Worm (Caenorhabditis elegans) whole organism, mixed stage, embryonic: ENCODE results near the gene Y69A2AR.32.

ENCODE experiments used
- M03D4.4 ChIP-seq: sonication (generic microtip); optimal IDR thresholded peaks from 2 replicates; lab custom pipeline; 2017; ENCODE audit warnings: mild to moderate bottlenecking, missing genetic modification characterization, missing compliant biosample characterization
- bed-3 ChIP-seq: fragments of 200-800 bp; sonication (Bioruptor generic); optimal IDR thresholded peaks from 3 replicates; lab custom pipeline; 2018; ENCODE audit warnings: mild to moderate bottlenecking, missing genetic modification characterization, moderate library complexity, missing compliant biosample characterization
- blmp-1 ChIP-seq: fragments of 150-350 bp; optimal IDR thresholded peaks from 2 replicates; lab custom pipeline; 2014; ENCODE audit warnings: missing biosample characterization, missing genetic modification characterization
- ceh-39 ChIP-seq: fragments of 150-350 bp; optimal IDR thresholded peaks from 2 replicates; lab custom pipeline; 2014; ENCODE audit warnings: missing biosample characterization, missing genetic modification characterization
- ceh-43 ChIP-seq: fragments of 200-800 bp; sonication (Bioruptor generic); optimal IDR thresholded peaks from 2 replicates; lab custom pipeline; 2018; ENCODE audit warnings: mild to moderate bottlenecking, missing genetic modification characterization, moderate library complexity, missing compliant biosample characterization
- ceh-83 ChIP-seq: fragments of 200-800 bp; sonication (Bioruptor generic); optimal IDR thresholded peaks from 2 replicates; lab custom pipeline; 2018; ENCODE audit warnings: mild to moderate bottlenecking, missing genetic modification characterization, missing compliant biosample characterization
- cnd-1 ChIP-seq: fragments of 200-800 bp; sonication (Bioruptor generic); optimal IDR thresholded peaks from 2 replicates; lab custom pipeline; 2018; ENCODE audit warnings: mild to moderate bottlenecking, missing genetic modification characterization, missing compliant biosample characterization
- drap-1 ChIP-seq: fragments of 200-800 bp; sonication (Bioruptor generic); optimal IDR thresholded peaks from 3 replicates; lab custom pipeline; 2018; ENCODE audit warnings: mild to moderate bottlenecking, missing genetic modification characterization, missing compliant biosample characterization
- elt-1 ChIP-seq: sonication (generic microtip); optimal IDR thresholded peaks from 2 replicates; lab custom pipeline; 2017; ENCODE audit warnings: missing genetic modification characterization, mild to moderate bottlenecking, missing compliant biosample characterization, antibody characterized with exemption, moderate library complexity, borderline replicate concordance; ENCODE audit not compliant: insufficient read depth
- elt-3 ChIP-seq: fragments of 150-350 bp; optimal IDR thresholded peaks from 2 replicates; lab custom pipeline; 2014; ENCODE audit warnings: missing biosample characterization, missing genetic modification characterization
- flh-1 ChIP-seq: fragments of 200-800 bp; sonication (Bioruptor generic); optimal IDR thresholded peaks from 2 replicates; lab custom pipeline; 2018; ENCODE audit warnings: mild to moderate bottlenecking, missing genetic modification characterization, moderate library complexity, missing compliant biosample characterization
- ham-2 ChIP-seq: fragments of 200-800 bp; sonication (Bioruptor generic); optimal IDR thresholded peaks from 2 replicates; lab custom pipeline; 2018; ENCODE audit warnings: mild to moderate bottlenecking, missing genetic modification characterization, missing compliant biosample characterization
- hlh-1 ChIP-seq: fragments of 150-350 bp; optimal IDR thresholded peaks from 2 replicates; lab custom pipeline; 2014; ENCODE audit warnings: missing biosample characterization, missing genetic modification reagents, missing genetic modification characterization
- lin-13 ChIP-seq: fragments of 150-350 bp; optimal IDR thresholded peaks from 2 replicates; lab custom pipeline; 2014; ENCODE audit warnings: missing biosample characterization, missing genetic modification characterization
- lin-32 ChIP-seq: fragments of 200-800 bp; sonication (Bioruptor generic); optimal IDR thresholded peaks from 2 replicates; lab custom pipeline; 2018; ENCODE audit warnings: mild to moderate bottlenecking, missing genetic modification characterization, missing compliant biosample characterization
- lsy-2 ChIP-seq: fragments of 150-350 bp; optimal IDR thresholded peaks from 2 replicates; lab custom pipeline; 2014; ENCODE audit warnings: missing biosample characterization, missing genetic modification characterization
- mab-5 ChIP-seq: fragments of 150-350 bp; optimal IDR thresholded peaks from 2 replicates; lab custom pipeline; 2014; ENCODE audit warnings: missing biosample characterization, missing genetic modification characterization
- mls-2 ChIP-seq: sonication (generic microtip); optimal IDR thresholded peaks from 2 replicates; lab custom pipeline; 2016; ENCODE audit warnings: mild to moderate bottlenecking, missing genetic modification characterization, moderate library complexity, missing compliant biosample characterization
- nhr-12 ChIP-seq: fragments of 150-350 bp; optimal IDR thresholded peaks from 2 replicates; lab custom pipeline; 2014; ENCODE audit warnings: missing biosample characterization, missing genetic modification characterization
- nhr-2 ChIP-seq: fragments of 150-350 bp; optimal IDR thresholded peaks from 2 replicates; lab custom pipeline; 2014; ENCODE audit warnings: missing biosample characterization, missing genetic modification characterization
- nhr-237 ChIP-seq: fragments of 150-350 bp; optimal IDR thresholded peaks from 2 replicates; lab custom pipeline; 2014; ENCODE audit warnings: missing biosample characterization, missing genetic modification characterization
- nhr-28 ChIP-seq: fragments of 150-350 bp; optimal IDR thresholded peaks from 2 replicates; lab custom pipeline; 2014; ENCODE audit warnings: missing biosample characterization, missing genetic modification characterization
- nhr-76 ChIP-seq: sonication (generic microtip); optimal IDR thresholded peaks from 2 replicates; lab custom pipeline; 2017; ENCODE audit warnings: missing biosample characterization, missing genetic modification characterization
- pha-4 ChIP-seq: fragments of 150-350 bp; optimal IDR thresholded peaks from 2 replicates; lab custom pipeline; 2018; ENCODE audit warnings: missing biosample characterization, missing genetic modification reagents, missing genetic modification characterization
- sem-2 ChIP-seq: fragments of 200-800 bp; sonication (Bioruptor generic); optimal IDR thresholded peaks from 2 replicates; lab custom pipeline; 2018; ENCODE audit warnings: mild to moderate bottlenecking, missing genetic modification characterization, missing compliant biosample characterization
- snpc-4 ChIP-seq: fragments of 150-350 bp; optimal IDR thresholded peaks from 2 replicates; lab custom pipeline; 2014; ENCODE audit warnings: missing biosample characterization, missing genetic modification characterization
- sptf-1 ChIP-seq: sonication (generic microtip); optimal IDR thresholded peaks from 2 replicates; lab custom pipeline; 2017; ENCODE audit warnings: mild to moderate bottlenecking, missing genetic modification characterization, moderate library complexity, missing compliant biosample characterization
- tbx-8 ChIP-seq: fragments of 200-800 bp; sonication (Bioruptor generic); optimal IDR thresholded peaks from 2 replicates; lab custom pipeline; 2018; ENCODE audit warnings: mild to moderate bottlenecking, missing genetic modification characterization, moderate library complexity, missing compliant biosample characterization
- unc-120 ChIP-seq: sonication (generic microtip); optimal IDR thresholded peaks from 2 replicates; lab custom pipeline; 2017; ENCODE audit warnings: missing genetic modification characterization, missing compliant biosample characterization; ENCODE audit not compliant: poor library complexity, severe bottlenecking
- unc-39 ChIP-seq: fragments of 150-350 bp; optimal IDR thresholded peaks from 2 replicates; lab custom pipeline; 2014; ENCODE audit warnings: missing biosample characterization, missing genetic modification characterization
- unc-62 ChIP-seq: fragments of 150-350 bp; optimal IDR thresholded peaks from 2 replicates; lab custom pipeline; 2014; ENCODE audit warnings: missing biosample characterization, missing genetic modification reagents, missing genetic modification characterization
- zip-8 ChIP-seq: fragments of 150-350 bp; optimal IDR thresholded peaks from 2 replicates; lab custom pipeline; 2014; ENCODE audit warnings: missing biosample characterization, missing genetic modification characterization
- ztf-11 ChIP-seq: fragments of 150-350 bp; optimal IDR thresholded peaks from 2 replicates; lab custom pipeline; 2014; ENCODE audit warnings: missing biosample characterization, missing genetic modification characterization

Y69A2AR.32 gene

ce11 chrIV:2628171-2628570 lies 17.9 kb downstream of the Y69A2AR.32 start, which contains the start of gene ngn-1:
TSS of gene ngn-1 (minus strand) at chrIV:2628271.
- no peak for TF ChIP-seq hlh-1 (tag; lab: Kevin White, UChicago)
- no peak for TF ChIP-seq cnd-1 (tag; lab: Kevin White, UChicago)
- TF ChIP-seq nhr-2 (tag; lab: Kevin White, UChicago), result no peak
- TF ChIP-seq mls-2 (tag; lab: Kevin White, UChicago), result no peak
- no peak for TF ChIP-seq elt-1 (tag; lab: Kevin White, UChicago)
- no peak for TF ChIP-seq ztf-11 (tag; lab: Kevin White, UChicago)
- TF ChIP-seq bed-3 (GFP tag; lab: Kevin White, UChicago), result no peak
- TF ChIP-seq nhr-28 (tag; lab: Kevin White, UChicago), result no peak
- TF ChIP-seq blmp-1 (tag; lab: Kevin White, UChicago), result no peak
- no peak for TF ChIP-seq nhr-237
- no peak for TF ChIP-seq snpc-4 (tag; lab: Kevin White, UChicago)
- TF ChIP-seq unc-120 (tag; lab: Kevin White, UChicago), result no peak

DNA sequence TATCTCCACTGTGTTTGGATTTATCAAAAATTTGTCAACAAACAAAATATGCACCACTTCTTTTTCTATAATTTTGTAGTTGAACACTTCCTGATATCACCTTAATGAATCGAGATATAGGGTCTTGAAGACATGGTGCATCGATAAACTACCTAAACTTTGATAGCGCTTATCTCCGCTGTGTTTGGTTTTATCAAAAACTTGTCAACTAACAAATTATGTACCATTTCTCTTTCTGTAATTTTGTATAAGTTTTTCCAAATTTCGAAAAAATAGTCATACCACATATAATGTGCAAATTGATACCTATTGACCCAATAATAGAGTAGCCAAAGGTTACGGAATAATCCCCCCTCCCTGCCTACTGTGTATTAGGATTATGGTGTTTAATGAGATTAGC lies 19.9 kb downstream of the Y69A2AR.32 start:
- no peak for TF ChIP-seq unc-120 (tag; lab: Kevin White, UChicago)
- TF ChIP-seq pha-4, result no peak
- TF ChIP-seq nhr-2 (tag; lab: Kevin White, UChicago), result peak; percentile 30
- TF ChIP-seq blmp-1 (tag; lab: Kevin White, UChicago), result no peak
- no peak for TF ChIP-seq ceh-83 (GFP tag; lab: Kevin White, UChicago)

- TF ChIP-seq zip-8 (tag; lab: Kevin White, UChicago) (peak; percentile 34), cnd-1 (tag; lab: Kevin White, UChicago) (no peak), bed-3 (GFP tag; lab: Kevin White, UChicago) (no peak), nhr-2 (tag; lab: Kevin White, UChicago) (peak; percentile 53), ceh-43 (GFP tag; lab: Kevin White, UChicago) (no peak), hlh-1 (tag; lab: Kevin White, UChicago) (no peak), lsy-2 (tag; lab: Kevin White, UChicago) (peak; percentile 60)
Measured at ce11 chrIV:2634992-2635391, 24.8 kb downstream of the Y69A2AR.32 start.

DNA sequence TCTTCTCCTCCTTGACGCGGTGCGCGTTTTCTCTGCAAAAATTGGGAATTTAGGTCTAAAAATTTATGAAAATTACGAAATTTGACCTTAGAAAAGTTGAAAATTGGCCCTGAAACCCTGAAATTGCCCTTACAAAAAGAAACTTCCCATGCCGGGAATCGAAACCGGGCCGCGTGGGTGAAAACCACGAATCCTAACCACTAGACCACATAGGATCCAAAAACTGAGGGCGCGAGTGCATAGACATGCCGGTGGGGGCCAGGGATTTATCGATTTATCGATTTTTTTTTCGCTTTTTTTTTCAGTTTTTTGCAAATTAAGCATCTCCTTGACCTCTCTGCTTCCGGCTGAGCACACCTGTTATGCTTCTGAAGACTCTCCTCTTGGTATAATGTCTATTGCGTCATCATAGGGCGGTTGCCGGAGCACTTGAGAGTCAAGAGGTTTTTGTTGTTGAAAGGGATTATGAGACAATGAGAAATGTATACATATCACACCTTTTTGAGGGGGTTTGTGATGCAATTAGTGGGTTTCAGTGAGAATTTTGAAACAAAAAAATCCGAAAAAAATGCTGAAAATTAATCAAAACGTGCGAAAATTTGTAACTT lies 29.5 kb downstream of the Y69A2AR.32 start:
- TF ChIP-seq ceh-39 (tag; lab: Kevin White, UChicago), result no peak
- no peak for TF ChIP-seq lin-13 (tag; lab: Kevin White, UChicago)
- TF ChIP-seq sem-2 (GFP tag; lab: Kevin White, UChicago), result peak; percentile 58
- TF ChIP-seq nhr-76 (tag; lab: Kevin White, UChicago), result no peak
- peak; percentile 49 for TF ChIP-seq unc-120 (tag; lab: Kevin White, UChicago)
- TF ChIP-seq mab-5 (tag; lab: Kevin White, UChicago), result no peak
- TF ChIP-seq nhr-12 (tag; lab: Kevin White, UChicago), result no peak
- TF ChIP-seq unc-62 (GFP tag; lab: Kevin White, UChicago), result no peak
- no peak for TF ChIP-seq ceh-43 (GFP tag; lab: Kevin White, UChicago)
- TF ChIP-seq nhr-2 (tag; lab: Kevin White, UChicago), result peak; percentile 90
- peak; percentile 13 for TF ChIP-seq flh-1
- TF ChIP-seq lsy-2 (tag; lab: Kevin White, UChicago), result no peak
- peak; percentile 83 for TF ChIP-seq sptf-1
- no peak for TF ChIP-seq unc-39 (tag; lab: Kevin White, UChicago)
- peak; percentile 7 for TF ChIP-seq tbx-8 (GFP tag; lab: Kevin White, UChicago)
- no peak for TF ChIP-seq hlh-1 (tag; lab: Kevin White, UChicago)
- TF ChIP-seq snpc-4 (tag; lab: Kevin White, UChicago), result no peak
- no peak for TF ChIP-seq elt-3 (tag; lab: Kevin White, UChicago)
- peak; percentile 50 for TF ChIP-seq bed-3 (GFP tag; lab: Kevin White, UChicago)
- no peak for TF ChIP-seq nhr-28 (tag; lab: Kevin White, UChicago)
- TF ChIP-seq M03D4.4 (tag; lab: Kevin White, UChicago), result peak; percentile 52
- TF ChIP-seq cnd-1 (tag; lab: Kevin White, UChicago), result peak; percentile 11
- peak; percentile 19 for TF ChIP-seq lin-32 (GFP tag; lab: Kevin White, UChicago)
- no peak for TF ChIP-seq nhr-237
- TF ChIP-seq ham-2, result peak; percentile 35
- TF ChIP-seq drap-1 (GFP tag; lab: Kevin White, UChicago), result peak; percentile 25
- peak; percentile 59 for TF ChIP-seq mls-2 (tag; lab: Kevin White, UChicago)
- TF ChIP-seq blmp-1 (tag; lab: Kevin White, UChicago), result no peak
- peak; percentile 72 for TF ChIP-seq ceh-83 (GFP tag; lab: Kevin White, UChicago)
- TF ChIP-seq zip-8 (tag; lab: Kevin White, UChicago), result peak; percentile 90
